Worm (Caenorhabditis elegans) whole organism, L2 larva: ENCODE data around the gene ptp-1.

Source experiments
- C34F6.9 ChIP-seq: fragments of 150-350 bp; optimal IDR thresholded peaks from 2 replicates; lab custom pipeline; 2014; ENCODE audit warnings: missing biosample characterization, missing genetic modification characterization
- F13H6.1 ChIP-seq: sonication (generic microtip); optimal IDR thresholded peaks from 2 replicates; lab custom pipeline; 2016; ENCODE audit warnings: missing genetic modification characterization, missing compliant biosample characterization
- R02D3.7 ChIP-seq: fragments of 150-350 bp; optimal IDR thresholded peaks from 2 replicates; lab custom pipeline; 2014; ENCODE audit warnings: missing biosample characterization, missing genetic modification characterization
- Y55F3AM.14 ChIP-seq: fragments of 200-800 bp; sonication (Bioruptor generic); optimal IDR thresholded peaks from 2 replicates; lab custom pipeline; 2018; ENCODE audit warnings: mild to moderate bottlenecking, missing genetic modification characterization, missing compliant biosample characterization
- ZK546.5 ChIP-seq: sonication (generic microtip); optimal IDR thresholded peaks from 2 replicates; lab custom pipeline; 2017; ENCODE audit warnings: missing biosample characterization, missing genetic modification characterization
- alr-1 ChIP-seq: fragments of 150-350 bp; optimal IDR thresholded peaks from 2 replicates; lab custom pipeline; 2014; ENCODE audit warnings: missing biosample characterization, missing genetic modification characterization
- ama-1 ChIP-seq: fragments of 150-350 bp; optimal IDR thresholded peaks from 2 replicates; lab custom pipeline; 2018; ENCODE audit warnings: inconsistent platforms
- blmp-1 ChIP-seq: sonication (generic microtip); optimal IDR thresholded peaks from 2 replicates; lab custom pipeline; 2017; ENCODE audit warnings: missing genetic modification characterization, mild to moderate bottlenecking, missing compliant biosample characterization, antibody characterized with exemption, moderate library complexity; ENCODE audit not compliant: insufficient read depth
- ceh-16 ChIP-seq: fragments of 150-350 bp; optimal IDR thresholded peaks from 2 replicates; lab custom pipeline; 2014; ENCODE audit warnings: missing biosample characterization, missing genetic modification characterization
- ceh-82 ChIP-seq: fragments of 150-350 bp; optimal IDR thresholded peaks from 2 replicates; lab custom pipeline; 2014; ENCODE audit warnings: missing biosample characterization, missing genetic modification characterization
- crh-2 ChIP-seq: sonication (generic microtip); optimal IDR thresholded peaks from 2 replicates; lab custom pipeline; 2017; ENCODE audit warnings: missing biosample characterization, missing genetic modification characterization
- dmd-4 ChIP-seq: sonication (generic microtip); optimal IDR thresholded peaks from 2 replicates; lab custom pipeline; 2017; ENCODE audit warnings: missing biosample characterization, missing genetic modification characterization
- elt-1 ChIP-seq: fragments of 150-350 bp; optimal IDR thresholded peaks from 2 replicates; lab custom pipeline; 2014; ENCODE audit warnings: missing biosample characterization, missing genetic modification characterization
- elt-3 ChIP-seq: sonication (generic microtip); optimal IDR thresholded peaks from 2 replicates; lab custom pipeline; 2017; ENCODE audit warnings: missing biosample characterization, missing genetic modification characterization
- fos-1 ChIP-seq: fragments of 150-350 bp; optimal IDR thresholded peaks from 2 replicates; lab custom pipeline; 2014; ENCODE audit warnings: missing biosample characterization, missing genetic modification characterization
- gmeb-1 ChIP-seq: fragments of 150-350 bp; optimal IDR thresholded peaks from 2 replicates; lab custom pipeline; 2014; ENCODE audit warnings: missing biosample characterization, missing genetic modification characterization
- lin-13 ChIP-seq: fragments of 150-350 bp; optimal IDR thresholded peaks from 2 replicates; lab custom pipeline; 2014; ENCODE audit warnings: missing biosample characterization, missing genetic modification reagents, missing genetic modification characterization
- lin-39 ChIP-seq: fragments of 150-350 bp; optimal IDR thresholded peaks from 2 replicates; lab custom pipeline; 2014; ENCODE audit warnings: missing biosample characterization, missing genetic modification reagents, missing genetic modification characterization
- lsy-2 ChIP-seq, 2 experiments: fragments of 150-350 bp in 1 of 2; sonication (generic microtip) in 1 of 2; optimal IDR thresholded peaks; 2 replicates each; lab custom pipeline; 2014 to 2017; ENCODE audit warnings: missing biosample characterization in 2 of 2, missing genetic modification characterization in 2 of 2
- mab-5 ChIP-seq: fragments of 150-350 bp; optimal IDR thresholded peaks from 2 replicates; lab custom pipeline; 2014; ENCODE audit warnings: missing biosample characterization, missing genetic modification characterization
- mdl-1 ChIP-seq, 2 experiments: fragments of 150-350 bp in 1 of 2; sonication (generic microtip) in 1 of 2; optimal IDR thresholded peaks; 2 replicates each; lab custom pipeline; 2017; ENCODE audit warnings: missing biosample characterization in 2 of 2, missing genetic modification characterization in 2 of 2
- nhr-10 ChIP-seq: sonication (generic microtip); optimal IDR thresholded peaks from 2 replicates; lab custom pipeline; 2017; ENCODE audit warnings: missing biosample characterization, missing genetic modification characterization
- nhr-11 ChIP-seq: fragments of 150-350 bp; optimal IDR thresholded peaks from 2 replicates; lab custom pipeline; 2014; ENCODE audit warnings: missing biosample characterization, missing genetic modification characterization
- nhr-12 ChIP-seq: fragments of 150-350 bp; optimal IDR thresholded peaks from 2 replicates; lab custom pipeline; 2014; ENCODE audit warnings: missing biosample characterization, missing genetic modification characterization
- nhr-21 ChIP-seq: fragments of 150-350 bp; optimal IDR thresholded peaks from 2 replicates; lab custom pipeline; 2014; ENCODE audit warnings: missing biosample characterization, missing genetic modification characterization
- nhr-23 ChIP-seq: fragments of 150-350 bp; optimal IDR thresholded peaks from 2 replicates; lab custom pipeline; 2014; ENCODE audit warnings: missing biosample characterization, missing genetic modification reagents, missing genetic modification characterization
- nhr-25 ChIP-seq: fragments of 150-350 bp; sonication (generic microtip); optimal IDR thresholded peaks from 3 replicates; lab custom pipeline; 2014; ENCODE audit warnings: missing biosample characterization, missing genetic modification characterization
- nhr-6 ChIP-seq: fragments of 150-350 bp; optimal IDR thresholded peaks from 2 replicates; lab custom pipeline; 2014; ENCODE audit warnings: missing biosample characterization, missing genetic modification characterization
- nhr-77 ChIP-seq: fragments of 150-350 bp; optimal IDR thresholded peaks from 2 replicates; lab custom pipeline; 2014; ENCODE audit warnings: missing biosample characterization, missing genetic modification characterization
- peb-1 ChIP-seq: fragments of 150-350 bp; optimal IDR thresholded peaks from 2 replicates; lab custom pipeline; 2014; ENCODE audit warnings: missing biosample characterization, missing genetic modification characterization
- sem-4 ChIP-seq: fragments of 150-350 bp; optimal IDR thresholded peaks from 2 replicates; lab custom pipeline; 2014; ENCODE audit warnings: missing biosample characterization, missing genetic modification reagents, missing genetic modification characterization
- skn-1 ChIP-seq: sonication (generic microtip); optimal IDR thresholded peaks from 2 replicates; lab custom pipeline; 2017; ENCODE audit warnings: missing biosample characterization, missing genetic modification characterization
- sma-9 ChIP-seq, 2 experiments: fragments of 150-350 bp in 1 of 2; sonication (generic microtip) in 1 of 2; optimal IDR thresholded peaks; 2 replicates each; lab custom pipeline; 2014 to 2016; ENCODE audit warnings: missing genetic modification characterization in 2 of 2, mild to moderate bottlenecking in 1 of 2, missing biosample characterization in 1 of 2, missing compliant biosample characterization in 1 of 2, missing genetic modification reagents in 1 of 2, moderate library complexity in 1 of 2
- snpc-4 ChIP-seq: fragments of 150-350 bp; optimal IDR thresholded peaks from 2 replicates; lab custom pipeline; 2014; ENCODE audit warnings: missing biosample characterization, missing genetic modification characterization
- unc-39 ChIP-seq: fragments of 150-350 bp; optimal IDR thresholded peaks from 2 replicates; lab custom pipeline; 2014; ENCODE audit warnings: missing biosample characterization, missing genetic modification characterization
- unc-55 ChIP-seq: fragments of 150-350 bp; sonication (generic microtip); optimal IDR thresholded peaks from 3 replicates; lab custom pipeline; 2014; ENCODE audit warnings: missing biosample characterization, missing genetic modification reagents, missing genetic modification characterization
- unc-62 ChIP-seq: fragments of 150-350 bp; optimal IDR thresholded peaks from 2 replicates; lab custom pipeline; 2014; ENCODE audit warnings: missing biosample characterization, missing genetic modification reagents, missing genetic modification characterization
- zag-1 ChIP-seq: fragments of 150-350 bp; optimal IDR thresholded peaks from 2 replicates; lab custom pipeline; 2014; ENCODE audit warnings: missing biosample characterization, missing genetic modification characterization
- ztf-11 ChIP-seq: sonication (generic microtip); optimal IDR thresholded peaks from 2 replicates; lab custom pipeline; 2017; ENCODE audit warnings: missing biosample characterization, missing genetic modification characterization
- ztf-4 ChIP-seq: fragments of 150-350 bp; optimal IDR thresholded peaks from 2 replicates; lab custom pipeline; 2014; ENCODE audit warnings: missing biosample characterization, missing genetic modification characterization

ptp-1 gene

DNA sequence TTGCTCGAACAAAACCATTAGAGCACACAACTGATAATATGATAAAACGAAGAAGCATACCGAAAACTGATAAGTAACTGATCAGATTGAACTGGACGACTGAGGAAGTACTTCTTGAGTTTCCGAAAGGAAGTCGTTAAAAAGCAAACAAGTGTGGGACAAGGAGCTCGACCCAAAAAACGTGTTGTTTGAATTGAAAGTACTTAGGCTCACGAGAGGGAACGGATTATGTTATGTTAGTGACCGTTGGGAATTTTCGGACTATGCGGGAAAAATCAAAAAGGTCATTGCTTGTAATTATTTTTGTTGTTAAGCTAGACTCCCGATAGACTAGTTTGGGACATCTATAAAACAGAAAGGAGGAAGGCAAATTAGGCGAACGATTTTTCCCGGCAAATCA lies 8.9 kb upstream of the ptp-1 start, which contains the start of gene C48D5.3:
TSS of gene C48D5.3 (minus strand) at position 101 of the 400 bp plus-strand sequence.
- TF ChIP-seq sma-9 (GFP tag; optimal IDR thresholded peaks at IDR 0.05; lab: Kevin White, UChicago) (no peak), sma-9 (tag; optimal IDR thresholded peaks at IDR 0.05; lab: Kevin White, UChicago) (no peak), nhr-11 (tag; lab: Kevin White, UChicago) (no peak), fos-1 (peak; percentile 19), unc-62 (GFP tag; lab: Kevin White, UChicago) (no peak), unc-55 (GFP tag; lab: Kevin White, UChicago) (no peak), elt-1 (tag; lab: Kevin White, UChicago) (no peak), R02D3.7 (tag; lab: Kevin White, UChicago) (no peak)

ce11 chrIII:3583341-3583740 lies 7.2 kb upstream of the ptp-1 start:
- TF ChIP-seq ztf-4 (no peak), ama-1 (lab: Kevin White, UChicago) (no peak), sem-4 (tag; lab: Kevin White, UChicago) (no peak), unc-55 (GFP tag; lab: Kevin White, UChicago) (peak; percentile 59), lsy-2 (tag; optimal IDR thresholded peaks at IDR 0.05; lab: Kevin White, UChicago) (no peak), ceh-16 (no peak), C34F6.9 (tag; lab: Kevin White, UChicago) (no peak)

DNA sequence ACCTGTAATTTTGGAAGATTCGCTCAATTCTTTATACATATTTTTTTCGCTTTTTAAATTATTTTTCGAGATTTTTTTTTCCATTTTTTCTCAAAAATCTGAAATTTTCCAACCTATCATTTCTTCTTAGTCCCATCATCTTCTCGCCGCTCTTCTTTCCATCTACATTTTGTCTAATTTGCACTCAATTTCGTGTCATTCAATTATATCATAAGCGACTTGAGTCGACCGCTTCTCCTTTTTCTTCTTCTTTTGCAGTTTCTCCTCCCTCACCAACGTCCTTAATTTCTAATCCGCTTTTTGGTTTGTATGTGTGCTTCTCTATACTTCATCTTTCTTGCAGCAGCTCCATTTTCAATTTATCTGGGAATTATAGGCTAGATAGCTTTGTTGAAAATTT lies 2.3 kb upstream of the ptp-1 start:
- TF ChIP-seq blmp-1 (tag; lab: Kevin White, UChicago) (no peak), nhr-23 (tag; lab: Kevin White, UChicago) (no peak), lin-39 (no peak), snpc-4 (no peak), crh-2 (tag; lab: Kevin White, UChicago) (no peak), nhr-6 (tag; lab: Kevin White, UChicago) (no peak), ceh-16 (no peak), dmd-4 (tag; lab: Kevin White, UChicago) (no peak), mab-5 (tag; lab: Kevin White, UChicago) (no peak), gmeb-1 (tag; lab: Kevin White, UChicago) (no peak), nhr-11 (tag; lab: Kevin White, UChicago) (no peak), elt-1 (tag; lab: Kevin White, UChicago) (no peak), Y55F3AM.14 (GFP tag; lab: Kevin White, UChicago) (no peak), ama-1 (lab: Kevin White, UChicago) (no peak), nhr-12 (tag; lab: Kevin White, UChicago) (no peak), nhr-25 (tag; lab: Kevin White, UChicago) (no peak), sem-4 (tag; lab: Kevin White, UChicago) (no peak), elt-3 (no peak), F13H6.1 (tag; lab: Kevin White, UChicago) (no peak)

- no peak for TF ChIP-seq nhr-25 (tag; lab: Kevin White, UChicago)
- no peak for TF ChIP-seq nhr-77 (tag; lab: Kevin White, UChicago)
- TF ChIP-seq mdl-1 (tag; optimal IDR thresholded peaks at IDR 0.05; lab: Kevin White, UChicago): no peak
- TF ChIP-seq R02D3.7 (tag; lab: Kevin White, UChicago): no peak
- TF ChIP-seq nhr-11 (tag; lab: Kevin White, UChicago): no peak
- no peak for TF ChIP-seq lin-13 (GFP tag; lab: Kevin White, UChicago)
- no peak for TF ChIP-seq sma-9 (GFP tag; optimal IDR thresholded peaks at IDR 0.05; lab: Kevin White, UChicago)
- no peak for TF ChIP-seq sma-9 (tag; optimal IDR thresholded peaks at IDR 0.05; lab: Kevin White, UChicago)
- TF ChIP-seq ama-1 (lab: Kevin White, UChicago): no peak
- TF ChIP-seq sem-4 (tag; lab: Kevin White, UChicago): no peak
- no peak for TF ChIP-seq fos-1
- TF ChIP-seq unc-39 (tag; lab: Kevin White, UChicago): no peak
- no peak for TF ChIP-seq nhr-12 (tag; lab: Kevin White, UChicago)
- TF ChIP-seq unc-62 (GFP tag; lab: Kevin White, UChicago): no peak
- TF ChIP-seq crh-2 (tag; lab: Kevin White, UChicago): no peak
- no peak for TF ChIP-seq nhr-23 (tag; lab: Kevin White, UChicago)
- TF ChIP-seq unc-55 (GFP tag; lab: Kevin White, UChicago): no peak
Measured at ce11 chrIII:3594681-3595080, 4.2 kb downstream of the ptp-1 start.

ce11 chrIII:3601271-3601670 lies 10.7 kb downstream of the ptp-1 start:
- TF ChIP-seq nhr-11 (tag; lab: Kevin White, UChicago) (no peak), ceh-82 (tag; lab: Kevin White, UChicago) (no peak), nhr-25 (tag; lab: Kevin White, UChicago) (no peak), C34F6.9 (tag; lab: Kevin White, UChicago) (peak; percentile 17), unc-39 (tag; lab: Kevin White, UChicago) (no peak), nhr-10 (tag; lab: Kevin White, UChicago) (no peak), alr-1 (tag; lab: Kevin White, UChicago) (no peak), ztf-11 (no peak), nhr-21 (no peak), lsy-2 (tag; optimal IDR thresholded peaks at IDR 0.05; lab: Kevin White, UChicago) (peak in 1 of 2 experiments; percentile 7), R02D3.7 (tag; lab: Kevin White, UChicago) (no peak), sem-4 (tag; lab: Kevin White, UChicago) (no peak), ztf-4 (no peak), nhr-23 (tag; lab: Kevin White, UChicago) (no peak), lin-39 (no peak), dmd-4 (tag; lab: Kevin White, UChicago) (no peak), elt-3 (no peak), mab-5 (tag; lab: Kevin White, UChicago) (no peak), nhr-77 (tag; lab: Kevin White, UChicago) (no peak), peb-1 (tag; lab: Kevin White, UChicago) (no peak), snpc-4 (no peak), ZK546.5 (tag; lab: Kevin White, UChicago) (no peak), nhr-6 (tag; lab: Kevin White, UChicago) (no peak), F13H6.1 (tag; lab: Kevin White, UChicago) (peak; percentile 24), skn-1 (no peak), zag-1 (tag; lab: Kevin White, UChicago) (no peak)
